Comparison of ENCODE assay signal across 2 worm cellular contexts in genomic region chrIV:2032946-2033411, ce11.
TF ChIP-seq lines count a peak whose summit lies in the region.

cpsf-1 (minus strand) TSS chrIV:2032996.

TF ChIP-seq in whole organism, L1 larva, 84 proteins besides CTCF, POLR2A, EP300 and RAD21 (continued from another document):
- TF ChIP-seq ztf-11 (tag; optimal IDR thresholded peaks at IDR 0.05; lab: Kevin White, UChicago) (peak in 1 of 2 experiments; percentile 83), nhr-77 (tag; optimal IDR thresholded peaks at IDR 0.05; lab: Kevin White, UChicago) (peak; percentile 91), ceh-82 (tag; optimal IDR thresholded peaks at IDR 0.05; lab: Kevin White, UChicago) (peak; percentile 95 to 98 (median 95)), ceh-63 (GFP tag; optimal IDR thresholded peaks at IDR 0.05; lab: Kevin White, UChicago) (no peak), lin-35 (GFP tag; optimal IDR thresholded peaks at IDR 0.05; lab: Kevin White, UChicago) (peak; percentile 86 to 93), grh-1 (GFP tag; IDR thresholded peaks at IDR 0.05; lab: Robert Waterston, UW) (peak; percentile 24; the same call in 1 of the 2 replicates), lin-15B (tag; optimal IDR thresholded peaks at IDR 0.05; lab: Kevin White, UChicago) (peak; percentile 93), sup-37 (GFP tag; optimal IDR thresholded peaks at IDR 0.05; lab: Kevin White, UChicago) (no peak), ama-1 (optimal IDR thresholded peaks at IDR 0.05; lab: Kevin White, UChicago) (no peak), unc-86 (tag; optimal IDR thresholded peaks at IDR 0.05; lab: Kevin White, UChicago) (peak; percentile 76), vab-15 (tag; optimal IDR thresholded peaks at IDR 0.05; lab: Kevin White, UChicago) (peak; percentile 93)

TF ChIP-seq in whole organism, young adult, 124 proteins besides CTCF, POLR2A, EP300 and RAD21 (continued from another document):
- TF ChIP-seq fkh-3 (tag; optimal IDR thresholded peaks at IDR 0.05; lab: Kevin White, UChicago): no peak
- TF ChIP-seq egl-18 (GFP tag; IDR thresholded peaks at IDR 0.05; lab: Robert Waterston, UW): no peak
- TF ChIP-seq F23B12.7 (tag; optimal IDR thresholded peaks at IDR 0.05; lab: Kevin White, UChicago; ENCODE audit: insufficient read depth): peak; percentile 82
- TF ChIP-seq lir-1 (GFP tag; conservative IDR thresholded peaks at IDR 0.05; lab: Robert Waterston, UW): peak; percentile 63; the same call in 1 of the 2 replicates
- TF ChIP-seq athp-1 (tag; optimal IDR thresholded peaks at IDR 0.05; lab: Kevin White, UChicago): peak; percentile 78
- TF ChIP-seq attf-6 (GFP tag; IDR thresholded peaks at IDR 0.05; lab: Robert Waterston, UW): no peak
- TF ChIP-seq hmg-20 (GFP tag; IDR thresholded peaks at IDR 0.05; lab: Robert Waterston, UW): no peak
- TF ChIP-seq let-607 (tag; optimal IDR thresholded peaks at IDR 0.05; lab: Kevin White, UChicago): no peak
- TF ChIP-seq cebp-2 (GFP tag; IDR thresholded peaks at IDR 0.05; lab: Robert Waterston, UW): no peak
- TF ChIP-seq lag-1 (GFP tag; IDR thresholded peaks at IDR 0.05; lab: Robert Waterston, UW): no peak
- no peak for TF ChIP-seq snpc-1.3 (tag; optimal IDR thresholded peaks at IDR 0.05; lab: Kevin White, UChicago; ENCODE audit: insufficient read depth)
- no peak for TF ChIP-seq sdz-38 (tag; optimal IDR thresholded peaks at IDR 0.05; lab: Kevin White, UChicago)
TF ChIP-seq in whole organism, young adult: peak in this region for 29.
